Worm (Caenorhabditis elegans): ENCODE results near the gene nit-1.

ce11 chrIII:3873424-3873823, 48.6 kb upstream of the nit-1 start:
- no peak for TF ChIP-seq snpc-4 (tag; optimal IDR thresholded peaks at IDR 0.05)
- no peak for TF ChIP-seq drap-1 (GFP tag; optimal IDR thresholded peaks at IDR 0.05)
